Worm (Caenorhabditis elegans) whole organism, mixed stage, embryonic: ENCODE measurements around the gene C31H1.5.

Source experiments
- M03D4.4 ChIP-seq: sonication (generic microtip); optimal IDR thresholded peaks from 2 replicates; lab custom pipeline; 2017; ENCODE audit warnings: mild to moderate bottlenecking, missing genetic modification characterization, missing compliant biosample characterization
- bed-3 ChIP-seq: fragments of 200-800 bp; sonication (Bioruptor generic); optimal IDR thresholded peaks from 3 replicates; lab custom pipeline; 2018; ENCODE audit warnings: mild to moderate bottlenecking, missing genetic modification characterization, moderate library complexity, missing compliant biosample characterization
- blmp-1 ChIP-seq: fragments of 150-350 bp; optimal IDR thresholded peaks from 2 replicates; lab custom pipeline; 2014; ENCODE audit warnings: missing biosample characterization, missing genetic modification characterization
- ceh-39 ChIP-seq: fragments of 150-350 bp; optimal IDR thresholded peaks from 2 replicates; lab custom pipeline; 2014; ENCODE audit warnings: missing biosample characterization, missing genetic modification characterization
- ceh-43 ChIP-seq: fragments of 200-800 bp; sonication (Bioruptor generic); optimal IDR thresholded peaks from 2 replicates; lab custom pipeline; 2018; ENCODE audit warnings: mild to moderate bottlenecking, missing genetic modification characterization, moderate library complexity, missing compliant biosample characterization
- ceh-83 ChIP-seq: fragments of 200-800 bp; sonication (Bioruptor generic); optimal IDR thresholded peaks from 2 replicates; lab custom pipeline; 2018; ENCODE audit warnings: mild to moderate bottlenecking, missing genetic modification characterization, missing compliant biosample characterization
- ces-1 ChIP-seq: fragments of 150-350 bp; optimal IDR thresholded peaks from 2 replicates; lab custom pipeline; 2014; ENCODE audit warnings: missing biosample characterization, missing genetic modification reagents, missing genetic modification characterization
- cnd-1 ChIP-seq: fragments of 200-800 bp; sonication (Bioruptor generic); optimal IDR thresholded peaks from 2 replicates; lab custom pipeline; 2018; ENCODE audit warnings: mild to moderate bottlenecking, missing genetic modification characterization, missing compliant biosample characterization
- drap-1 ChIP-seq: fragments of 200-800 bp; sonication (Bioruptor generic); optimal IDR thresholded peaks from 3 replicates; lab custom pipeline; 2018; ENCODE audit warnings: mild to moderate bottlenecking, missing genetic modification characterization, missing compliant biosample characterization
- elt-3 ChIP-seq: fragments of 150-350 bp; optimal IDR thresholded peaks from 2 replicates; lab custom pipeline; 2014; ENCODE audit warnings: missing biosample characterization, missing genetic modification characterization
- flh-1 ChIP-seq: fragments of 200-800 bp; sonication (Bioruptor generic); optimal IDR thresholded peaks from 2 replicates; lab custom pipeline; 2018; ENCODE audit warnings: mild to moderate bottlenecking, missing genetic modification characterization, moderate library complexity, missing compliant biosample characterization
- ham-2 ChIP-seq: fragments of 200-800 bp; sonication (Bioruptor generic); optimal IDR thresholded peaks from 2 replicates; lab custom pipeline; 2018; ENCODE audit warnings: mild to moderate bottlenecking, missing genetic modification characterization, missing compliant biosample characterization
- hlh-1 ChIP-seq: fragments of 150-350 bp; optimal IDR thresholded peaks from 2 replicates; lab custom pipeline; 2014; ENCODE audit warnings: missing biosample characterization, missing genetic modification reagents, missing genetic modification characterization
- lin-32 ChIP-seq: fragments of 200-800 bp; sonication (Bioruptor generic); optimal IDR thresholded peaks from 2 replicates; lab custom pipeline; 2018; ENCODE audit warnings: mild to moderate bottlenecking, missing genetic modification characterization, missing compliant biosample characterization
- lsy-2 ChIP-seq: fragments of 150-350 bp; optimal IDR thresholded peaks from 2 replicates; lab custom pipeline; 2014; ENCODE audit warnings: missing biosample characterization, missing genetic modification characterization
- mab-5 ChIP-seq: fragments of 150-350 bp; optimal IDR thresholded peaks from 2 replicates; lab custom pipeline; 2014; ENCODE audit warnings: missing biosample characterization, missing genetic modification characterization
- mls-2 ChIP-seq: sonication (generic microtip); optimal IDR thresholded peaks from 2 replicates; lab custom pipeline; 2016; ENCODE audit warnings: mild to moderate bottlenecking, missing genetic modification characterization, moderate library complexity, missing compliant biosample characterization
- nhr-12 ChIP-seq: fragments of 150-350 bp; optimal IDR thresholded peaks from 2 replicates; lab custom pipeline; 2014; ENCODE audit warnings: missing biosample characterization, missing genetic modification characterization
- nhr-2 ChIP-seq: fragments of 150-350 bp; optimal IDR thresholded peaks from 2 replicates; lab custom pipeline; 2014; ENCODE audit warnings: missing biosample characterization, missing genetic modification characterization
- nhr-237 ChIP-seq: fragments of 150-350 bp; optimal IDR thresholded peaks from 2 replicates; lab custom pipeline; 2014; ENCODE audit warnings: missing biosample characterization, missing genetic modification characterization
- nhr-28 ChIP-seq: fragments of 150-350 bp; optimal IDR thresholded peaks from 2 replicates; lab custom pipeline; 2014; ENCODE audit warnings: missing biosample characterization, missing genetic modification characterization
- nhr-76 ChIP-seq: sonication (generic microtip); optimal IDR thresholded peaks from 2 replicates; lab custom pipeline; 2017; ENCODE audit warnings: missing biosample characterization, missing genetic modification characterization
- pha-4 ChIP-seq: fragments of 150-350 bp; optimal IDR thresholded peaks from 2 replicates; lab custom pipeline; 2018; ENCODE audit warnings: missing biosample characterization, missing genetic modification reagents, missing genetic modification characterization
- sem-2 ChIP-seq: fragments of 200-800 bp; sonication (Bioruptor generic); optimal IDR thresholded peaks from 2 replicates; lab custom pipeline; 2018; ENCODE audit warnings: mild to moderate bottlenecking, missing genetic modification characterization, missing compliant biosample characterization
- snpc-4 ChIP-seq: fragments of 150-350 bp; optimal IDR thresholded peaks from 2 replicates; lab custom pipeline; 2014; ENCODE audit warnings: missing biosample characterization, missing genetic modification characterization
- sptf-1 ChIP-seq: sonication (generic microtip); optimal IDR thresholded peaks from 2 replicates; lab custom pipeline; 2017; ENCODE audit warnings: mild to moderate bottlenecking, missing genetic modification characterization, moderate library complexity, missing compliant biosample characterization
- tbx-8 ChIP-seq: fragments of 200-800 bp; sonication (Bioruptor generic); optimal IDR thresholded peaks from 2 replicates; lab custom pipeline; 2018; ENCODE audit warnings: mild to moderate bottlenecking, missing genetic modification characterization, moderate library complexity, missing compliant biosample characterization
- unc-120 ChIP-seq: sonication (generic microtip); optimal IDR thresholded peaks from 2 replicates; lab custom pipeline; 2017; ENCODE audit warnings: missing genetic modification characterization, missing compliant biosample characterization; ENCODE audit not compliant: poor library complexity, severe bottlenecking
- unc-62 ChIP-seq: fragments of 150-350 bp; optimal IDR thresholded peaks from 2 replicates; lab custom pipeline; 2014; ENCODE audit warnings: missing biosample characterization, missing genetic modification reagents, missing genetic modification characterization
- zip-8 ChIP-seq: fragments of 150-350 bp; optimal IDR thresholded peaks from 2 replicates; lab custom pipeline; 2014; ENCODE audit warnings: missing biosample characterization, missing genetic modification characterization
- ztf-11 ChIP-seq: fragments of 150-350 bp; optimal IDR thresholded peaks from 2 replicates; lab custom pipeline; 2014; ENCODE audit warnings: missing biosample characterization, missing genetic modification characterization

C31H1.5 gene

ce11 chrIV:5796694-5797093 lies at the start of gene C31H1.5:
Gene C31H1.5 (minus strand): TSS chrIV:5796794.
- TF ChIP-seq unc-62, result no peak
- no peak for TF ChIP-seq snpc-4 (tag; lab: Kevin White, UChicago)
- TF ChIP-seq mab-5 (tag; lab: Kevin White, UChicago), result no peak
- no peak for TF ChIP-seq ceh-83 (GFP tag; lab: Kevin White, UChicago)
- TF ChIP-seq zip-8, result no peak
- TF ChIP-seq sem-2 (GFP tag; lab: Kevin White, UChicago), result no peak
- TF ChIP-seq ceh-43 (GFP tag; lab: Kevin White, UChicago), result no peak
- no peak for TF ChIP-seq lin-32 (GFP tag; lab: Kevin White, UChicago)

- TF ChIP-seq bed-3 (GFP tag; lab: Kevin White, UChicago) (no peak), zip-8 (no peak), mab-5 (tag; lab: Kevin White, UChicago) (no peak), ham-2 (GFP tag; lab: Kevin White, UChicago) (no peak), lsy-2 (tag; lab: Kevin White, UChicago) (no peak)
These were observed 49.7 kb upstream of the C31H1.5 start, which contains the start of gene sams-4 for ce11 chrIV:5846269-5846668. Gene sams-4 (minus strand): TSS chrIV:5846369.

- no peak for TF ChIP-seq sptf-1 (tag; lab: Kevin White, UChicago)
- TF ChIP-seq nhr-237 (tag; lab: Kevin White, UChicago), result no peak
- no peak for TF ChIP-seq snpc-4 (tag; lab: Kevin White, UChicago)
- TF ChIP-seq lin-32 (GFP tag; lab: Kevin White, UChicago), result no peak
- TF ChIP-seq unc-120 (tag; lab: Kevin White, UChicago), result no peak
- TF ChIP-seq zip-8, result no peak
- TF ChIP-seq lsy-2 (tag; lab: Kevin White, UChicago), result no peak
- no peak for TF ChIP-seq nhr-12 (tag; lab: Kevin White, UChicago)
- TF ChIP-seq nhr-28 (tag; lab: Kevin White, UChicago), result no peak
- TF ChIP-seq mab-5 (tag; lab: Kevin White, UChicago), result no peak
- no peak for TF ChIP-seq ceh-43 (GFP tag; lab: Kevin White, UChicago)
- TF ChIP-seq bed-3 (GFP tag; lab: Kevin White, UChicago), result no peak
- TF ChIP-seq pha-4 (tag; lab: Kevin White, UChicago), result no peak
These were observed 46.3 kb upstream of the C31H1.5 start for ce11 chrIV:5842905-5843304.

- TF ChIP-seq zip-8, result no peak
- TF ChIP-seq ceh-39 (tag; lab: Kevin White, UChicago), result no peak
- no peak for TF ChIP-seq M03D4.4 (tag; lab: Kevin White, UChicago)
- no peak for TF ChIP-seq hlh-1
- TF ChIP-seq snpc-4 (tag; lab: Kevin White, UChicago), result no peak
- no peak for TF ChIP-seq elt-3 (tag; lab: Kevin White, UChicago)
- no peak for TF ChIP-seq ces-1
These were observed 42.6 kb upstream of the C31H1.5 start, which contains the start of gene C06E7.2 for ce11 chrIV:5839178-5839577. Gene C06E7.2 (plus strand): TSS chrIV:5839478.

- TF ChIP-seq ces-1 (no peak), zip-8 (no peak), elt-3 (tag; lab: Kevin White, UChicago) (no peak), ceh-39 (tag; lab: Kevin White, UChicago) (no peak), M03D4.4 (tag; lab: Kevin White, UChicago) (no peak), ceh-43 (GFP tag; lab: Kevin White, UChicago) (no peak), ceh-83 (GFP tag; lab: Kevin White, UChicago) (no peak), drap-1 (GFP tag; lab: Kevin White, UChicago) (no peak), mls-2 (tag; lab: Kevin White, UChicago) (no peak), sptf-1 (tag; lab: Kevin White, UChicago) (no peak), tbx-8 (GFP tag; lab: Kevin White, UChicago) (no peak)
These were observed 37.6 kb upstream of the C31H1.5 start for ce11 chrIV:5834182-5834581.

ce11 chrIV:5832801-5833200 lies 36.2 kb upstream of the C31H1.5 start:
- TF ChIP-seq cnd-1 (no peak), nhr-12 (tag; lab: Kevin White, UChicago) (no peak), nhr-76 (no peak)

ce11 chrIV:5824493-5824892 lies 27.9 kb upstream of the C31H1.5 start, which contains the start of gene egal-1:
Gene egal-1 (plus strand): TSS chrIV:5824793.
- TF ChIP-seq lsy-2 (tag; lab: Kevin White, UChicago) (no peak), ceh-83 (GFP tag; lab: Kevin White, UChicago) (no peak), nhr-237 (tag; lab: Kevin White, UChicago) (no peak), zip-8 (no peak), lin-32 (GFP tag; lab: Kevin White, UChicago) (no peak), pha-4 (tag; lab: Kevin White, UChicago) (no peak), ceh-43 (GFP tag; lab: Kevin White, UChicago) (no peak), blmp-1 (no peak), elt-3 (tag; lab: Kevin White, UChicago) (no peak), nhr-2 (tag; lab: Kevin White, UChicago) (no peak), ceh-39 (tag; lab: Kevin White, UChicago) (no peak), ztf-11 (tag; lab: Kevin White, UChicago) (no peak), flh-1 (no peak), tbx-8 (GFP tag; lab: Kevin White, UChicago) (no peak), snpc-4 (tag; lab: Kevin White, UChicago) (no peak)
- TF ChIP-seq, all 35 proteins: peak for 0
